Worm (Caenorhabditis elegans): ENCODE results near the gene spe-6.

DNA sequence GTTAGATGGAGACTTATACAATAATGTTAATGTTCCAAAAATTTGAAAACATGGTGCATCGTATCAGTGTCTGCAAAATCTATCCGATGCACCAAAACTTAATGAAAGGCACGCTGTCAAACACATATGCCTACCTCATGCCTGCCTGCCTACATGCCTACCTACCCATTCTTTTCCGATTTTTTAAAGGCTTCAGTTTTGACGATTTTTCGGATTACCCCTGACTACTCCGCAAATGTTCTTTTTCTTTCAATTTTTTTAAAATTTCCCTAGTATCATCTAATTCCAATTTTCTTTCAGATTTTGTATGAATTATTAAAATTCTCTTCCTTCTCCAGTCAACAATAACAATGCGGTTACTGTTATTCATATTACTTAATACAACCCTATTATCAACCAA, 48.7 kb upstream of the spe-6 start, which contains the start of gene plr-1:
- no peak for TF ChIP-seq spr-3 (GFP tag; optimal IDR thresholded peaks at IDR 0.05)
- no peak for TF ChIP-seq ceh-82 (tag; optimal IDR thresholded peaks at IDR 0.05)
- no peak for TF ChIP-seq nhr-111 (GFP tag; optimal IDR thresholded peaks at IDR 0.05)
- TF ChIP-seq nhr-11 (tag; optimal IDR thresholded peaks at IDR 0.05): no peak
- TF ChIP-seq fkh-10 (GFP tag; optimal IDR thresholded peaks at IDR 0.05): no peak
- no peak for TF ChIP-seq mdt-29 (GFP tag; IDR thresholded peaks at IDR 0.05)
- no peak for TF ChIP-seq zfp-2 (tag; optimal IDR thresholded peaks at IDR 0.05)
- no peak for TF ChIP-seq skn-1 (tag; optimal IDR thresholded peaks at IDR 0.05)
- no peak for TF ChIP-seq ama-1 (optimal IDR thresholded peaks at IDR 0.05)
- TF ChIP-seq ztf-11 (tag; optimal IDR thresholded peaks at IDR 0.05): no peak
- TF ChIP-seq F44E2.7 (GFP tag; IDR thresholded peaks at IDR 0.05): no peak
- TF ChIP-seq Y105C5A.15 (GFP tag; IDR thresholded peaks at IDR 0.05): no peak
- no peak for TF ChIP-seq duxl-1 (tag; optimal IDR thresholded peaks at IDR 0.05; ENCODE audit: poor library complexity)
- TF ChIP-seq snpc-4 (tag; optimal IDR thresholded peaks at IDR 0.05): no peak
